Worm (Caenorhabditis elegans) whole organism, mixed stage, embryonic: ENCODE measurements around the gene F23D12.3.

ENCODE experiments used
- M03D4.4 ChIP-seq: sonication (generic microtip); optimal IDR thresholded peaks from 2 replicates; lab custom pipeline; 2017; ENCODE audit warnings: mild to moderate bottlenecking, missing genetic modification characterization, missing compliant biosample characterization
- bed-3 ChIP-seq: fragments of 200-800 bp; sonication (Bioruptor generic); optimal IDR thresholded peaks from 3 replicates; lab custom pipeline; 2018; ENCODE audit warnings: mild to moderate bottlenecking, missing genetic modification characterization, moderate library complexity, missing compliant biosample characterization
- ceh-83 ChIP-seq: fragments of 200-800 bp; sonication (Bioruptor generic); optimal IDR thresholded peaks from 2 replicates; lab custom pipeline; 2018; ENCODE audit warnings: mild to moderate bottlenecking, missing genetic modification characterization, missing compliant biosample characterization
- lsy-2 ChIP-seq: fragments of 150-350 bp; optimal IDR thresholded peaks from 2 replicates; lab custom pipeline; 2014; ENCODE audit warnings: missing biosample characterization, missing genetic modification characterization
- mab-5 ChIP-seq: fragments of 150-350 bp; optimal IDR thresholded peaks from 2 replicates; lab custom pipeline; 2014; ENCODE audit warnings: missing biosample characterization, missing genetic modification characterization
- nhr-76 ChIP-seq: sonication (generic microtip); optimal IDR thresholded peaks from 2 replicates; lab custom pipeline; 2017; ENCODE audit warnings: missing biosample characterization, missing genetic modification characterization
- unc-62 ChIP-seq: fragments of 150-350 bp; optimal IDR thresholded peaks from 2 replicates; lab custom pipeline; 2014; ENCODE audit warnings: missing biosample characterization, missing genetic modification reagents, missing genetic modification characterization

DNA sequence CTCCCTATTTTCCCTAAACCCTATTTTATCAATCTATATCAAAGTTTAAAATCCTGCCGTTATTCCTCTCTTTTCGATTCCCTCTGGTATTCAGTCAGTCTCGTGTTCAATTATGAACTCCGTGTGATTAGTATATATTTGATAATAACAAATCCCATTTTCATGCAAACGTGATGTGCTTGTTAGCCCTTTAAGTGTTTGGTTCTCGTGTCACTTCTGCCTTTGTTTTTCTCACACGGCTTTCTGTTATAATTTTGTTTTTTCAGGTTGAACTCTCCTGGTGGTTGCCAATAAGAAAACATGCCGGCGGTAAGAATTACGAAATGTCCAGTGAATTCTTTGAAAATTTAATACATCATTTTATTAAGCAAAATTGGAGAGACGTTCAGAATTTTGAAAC lies 24.1 kb downstream of the F23D12.3 start, which contains the start of gene M163.21:
- TF ChIP-seq mab-5 (tag; lab: Kevin White, UChicago) (no peak), lsy-2 (no peak), M03D4.4 (tag; lab: Kevin White, UChicago) (no peak), unc-62 (GFP tag; lab: Kevin White, UChicago) (no peak), bed-3 (GFP tag; lab: Kevin White, UChicago) (no peak), ceh-83 (GFP tag; lab: Kevin White, UChicago) (no peak), nhr-76 (tag; lab: Kevin White, UChicago) (no peak)
